Worm (Caenorhabditis elegans): Measurements from ENCODE around the gene R144.11.

ce11 chrIII:4960204-4960603 lies 48.4 kb downstream of the R144.11 start, which contains the start of gene C27F2.4:
- TF ChIP-seq ama-1 (optimal IDR thresholded peaks at IDR 0.05) (no peak), aly-1 (tag; optimal IDR thresholded peaks at IDR 0.05) (no peak), ceh-36 (tag; optimal IDR thresholded peaks at IDR 0.05) (no peak), tbx-11 (GFP tag; IDR thresholded peaks at IDR 0.05) (no peak), pes-1 (GFP tag; IDR thresholded peaks at IDR 0.05) (no peak), B0310.2 (tag; optimal IDR thresholded peaks at IDR 0.05) (no peak), hmg-4 (GFP tag; optimal IDR thresholded peaks at IDR 0.05) (no peak), F13C5.2 (tag; optimal IDR thresholded peaks at IDR 0.05) (no peak), tra-4 (tag; optimal IDR thresholded peaks at IDR 0.05) (no peak), scrt-1 (GFP tag; IDR thresholded peaks at IDR 0.05) (no peak), ceh-13 (GFP tag; optimal IDR thresholded peaks at IDR 0.05) (no peak), hnd-1 (tag; optimal IDR thresholded peaks at IDR 0.05) (no peak), tbx-37 (GFP tag; conservative IDR thresholded peaks at IDR 0.05) (no peak)

Data from whole organism, early embryonic.